Fruit fly (Drosophila melanogaster) S2 (cell line): ENCODE measurements around the gene CG13603.

Experiments used
- CG8478 ChIP-seq: fragments of >200 bp; optimal IDR thresholded peaks from 2 replicates; lab custom pipeline; 2018
- CTCF ChIP-seq, 2 experiments: fragments of >200 bp; optimal IDR thresholded peaks; 2 replicates each; lab custom pipeline; 2018

DNA sequence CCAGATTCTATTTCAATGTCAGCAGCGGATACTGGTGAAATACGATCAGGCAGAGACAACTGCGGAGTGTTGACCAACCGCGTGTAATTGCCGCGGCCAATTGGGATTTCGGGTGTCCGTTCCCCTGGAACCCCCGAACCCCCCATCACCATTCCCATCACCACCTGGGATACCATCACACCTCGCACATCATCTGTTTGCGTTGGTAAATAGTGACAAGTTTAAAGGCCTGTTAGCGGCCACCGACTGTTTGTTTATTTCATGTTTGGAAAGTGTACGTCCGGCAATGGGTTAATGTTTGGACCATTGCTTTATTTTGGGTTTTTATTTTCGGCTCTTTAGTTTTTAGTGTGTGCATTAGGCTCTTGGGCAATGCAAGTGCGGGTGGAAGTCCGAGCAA lies 39.4 kb downstream of the CG13603 start:
- TF ChIP-seq CG8478 (lab: Kevin White, UChicago) (no peak), CTCF (optimal IDR thresholded peaks at IDR 0.05; lab: Kevin White, UChicago) (no peak)
